Fruit fly (Drosophila melanogaster) whole organism, wandering third instar larva: Measurements from ENCODE around the gene lectin-37Da.

Experiments used
- OdsH ChIP-seq: fragments of 200-800 bp; sonication (Bioruptor generic); optimal IDR thresholded peaks from 2 replicates; lab custom pipeline; 2016; ENCODE audit warnings: missing biosample characterization, mild to moderate bottlenecking, missing genetic modification characterization
- Vsx2 ChIP-seq: fragments of 200-300, 225-300 bp; sonication (Bioruptor generic); optimal IDR thresholded peaks from 2 replicates; lab custom pipeline; 2018; ENCODE audit warnings: missing biosample characterization, missing genetic modification characterization; ENCODE audit not compliant: partially characterized antibody
- brk ChIP-seq: fragments of 200-800 bp; sonication (Bioruptor generic); optimal IDR thresholded peaks from 2 replicates; lab custom pipeline; 2016; ENCODE audit warnings: missing biosample characterization, mild to moderate bottlenecking, missing genetic modification characterization
- usp ChIP-seq: fragments of >200 bp; optimal IDR thresholded peaks from 2 replicates; lab custom pipeline; 2017; ENCODE audit warnings: missing biosample characterization, missing genetic modification characterization

- no peak for TF ChIP-seq OdsH
- TF ChIP-seq usp (GFP tag; lab: Kevin White, UChicago): no peak
- no peak for TF ChIP-seq Vsx2 (GFP tag; lab: Kevin White, UChicago)
- no peak for TF ChIP-seq brk (GFP tag; lab: Kevin White, UChicago)
Measured at dm6 chr2L:19403398-19403797, 14.7 kb upstream of the lectin-37Da start.
